Worm (Caenorhabditis elegans) whole organism, mixed stage, embryonic: ENCODE results near the gene rpl-6.
A peak's percentile ranks its signal among the peaks of the same experiment; 100 is the strongest.

Experiments
- M03D4.4 ChIP-seq: sonication (generic microtip); optimal IDR thresholded peaks from 2 replicates; lab custom pipeline; 2017; ENCODE audit warnings: mild to moderate bottlenecking, missing genetic modification characterization, missing compliant biosample characterization
- bed-3 ChIP-seq: fragments of 200-800 bp; sonication (Bioruptor generic); optimal IDR thresholded peaks from 3 replicates; lab custom pipeline; 2018; ENCODE audit warnings: mild to moderate bottlenecking, missing genetic modification characterization, moderate library complexity, missing compliant biosample characterization
- ceh-39 ChIP-seq: fragments of 150-350 bp; optimal IDR thresholded peaks from 2 replicates; lab custom pipeline; 2014; ENCODE audit warnings: missing biosample characterization, missing genetic modification characterization
- ceh-43 ChIP-seq: fragments of 200-800 bp; sonication (Bioruptor generic); optimal IDR thresholded peaks from 2 replicates; lab custom pipeline; 2018; ENCODE audit warnings: mild to moderate bottlenecking, missing genetic modification characterization, moderate library complexity, missing compliant biosample characterization
- ceh-83 ChIP-seq: fragments of 200-800 bp; sonication (Bioruptor generic); optimal IDR thresholded peaks from 2 replicates; lab custom pipeline; 2018; ENCODE audit warnings: mild to moderate bottlenecking, missing genetic modification characterization, missing compliant biosample characterization
- ces-1 ChIP-seq: fragments of 150-350 bp; optimal IDR thresholded peaks from 2 replicates; lab custom pipeline; 2014; ENCODE audit warnings: missing biosample characterization, missing genetic modification reagents, missing genetic modification characterization
- cnd-1 ChIP-seq: fragments of 200-800 bp; sonication (Bioruptor generic); optimal IDR thresholded peaks from 2 replicates; lab custom pipeline; 2018; ENCODE audit warnings: mild to moderate bottlenecking, missing genetic modification characterization, missing compliant biosample characterization
- drap-1 ChIP-seq: fragments of 200-800 bp; sonication (Bioruptor generic); optimal IDR thresholded peaks from 3 replicates; lab custom pipeline; 2018; ENCODE audit warnings: mild to moderate bottlenecking, missing genetic modification characterization, missing compliant biosample characterization
- elt-1 ChIP-seq: sonication (generic microtip); optimal IDR thresholded peaks from 2 replicates; lab custom pipeline; 2017; ENCODE audit warnings: missing genetic modification characterization, mild to moderate bottlenecking, missing compliant biosample characterization, antibody characterized with exemption, moderate library complexity, borderline replicate concordance; ENCODE audit not compliant: insufficient read depth
- elt-3 ChIP-seq: fragments of 150-350 bp; optimal IDR thresholded peaks from 2 replicates; lab custom pipeline; 2014; ENCODE audit warnings: missing biosample characterization, missing genetic modification characterization
- ham-2 ChIP-seq: fragments of 200-800 bp; sonication (Bioruptor generic); optimal IDR thresholded peaks from 2 replicates; lab custom pipeline; 2018; ENCODE audit warnings: mild to moderate bottlenecking, missing genetic modification characterization, missing compliant biosample characterization
- lin-13 ChIP-seq: fragments of 150-350 bp; optimal IDR thresholded peaks from 2 replicates; lab custom pipeline; 2014; ENCODE audit warnings: missing biosample characterization, missing genetic modification characterization
- lin-32 ChIP-seq: fragments of 200-800 bp; sonication (Bioruptor generic); optimal IDR thresholded peaks from 2 replicates; lab custom pipeline; 2018; ENCODE audit warnings: mild to moderate bottlenecking, missing genetic modification characterization, missing compliant biosample characterization
- lsy-2 ChIP-seq: fragments of 150-350 bp; optimal IDR thresholded peaks from 2 replicates; lab custom pipeline; 2014; ENCODE audit warnings: missing biosample characterization, missing genetic modification characterization
- mab-5 ChIP-seq: fragments of 150-350 bp; optimal IDR thresholded peaks from 2 replicates; lab custom pipeline; 2014; ENCODE audit warnings: missing biosample characterization, missing genetic modification characterization
- mep-1 ChIP-seq: fragments of 150-350 bp; optimal IDR thresholded peaks from 2 replicates; lab custom pipeline; 2017; ENCODE audit warnings: missing biosample characterization, missing genetic modification reagents, missing genetic modification characterization, inconsistent platforms
- nhr-12 ChIP-seq: fragments of 150-350 bp; optimal IDR thresholded peaks from 2 replicates; lab custom pipeline; 2014; ENCODE audit warnings: missing biosample characterization, missing genetic modification characterization
- nhr-237 ChIP-seq: fragments of 150-350 bp; optimal IDR thresholded peaks from 2 replicates; lab custom pipeline; 2014; ENCODE audit warnings: missing biosample characterization, missing genetic modification characterization
- nhr-76 ChIP-seq: sonication (generic microtip); optimal IDR thresholded peaks from 2 replicates; lab custom pipeline; 2017; ENCODE audit warnings: missing biosample characterization, missing genetic modification characterization
- sem-2 ChIP-seq: fragments of 200-800 bp; sonication (Bioruptor generic); optimal IDR thresholded peaks from 2 replicates; lab custom pipeline; 2018; ENCODE audit warnings: mild to moderate bottlenecking, missing genetic modification characterization, missing compliant biosample characterization
- snpc-4 ChIP-seq: fragments of 150-350 bp; optimal IDR thresholded peaks from 2 replicates; lab custom pipeline; 2014; ENCODE audit warnings: missing biosample characterization, missing genetic modification characterization
- sptf-1 ChIP-seq: sonication (generic microtip); optimal IDR thresholded peaks from 2 replicates; lab custom pipeline; 2017; ENCODE audit warnings: mild to moderate bottlenecking, missing genetic modification characterization, moderate library complexity, missing compliant biosample characterization
- tbx-8 ChIP-seq: fragments of 200-800 bp; sonication (Bioruptor generic); optimal IDR thresholded peaks from 2 replicates; lab custom pipeline; 2018; ENCODE audit warnings: mild to moderate bottlenecking, missing genetic modification characterization, moderate library complexity, missing compliant biosample characterization
- unc-120 ChIP-seq: sonication (generic microtip); optimal IDR thresholded peaks from 2 replicates; lab custom pipeline; 2017; ENCODE audit warnings: missing genetic modification characterization, missing compliant biosample characterization; ENCODE audit not compliant: poor library complexity, severe bottlenecking
- unc-39 ChIP-seq: fragments of 150-350 bp; optimal IDR thresholded peaks from 2 replicates; lab custom pipeline; 2014; ENCODE audit warnings: missing biosample characterization, missing genetic modification characterization
- zip-8 ChIP-seq: fragments of 150-350 bp; optimal IDR thresholded peaks from 2 replicates; lab custom pipeline; 2014; ENCODE audit warnings: missing biosample characterization, missing genetic modification characterization
- ztf-11 ChIP-seq: fragments of 150-350 bp; optimal IDR thresholded peaks from 2 replicates; lab custom pipeline; 2014; ENCODE audit warnings: missing biosample characterization, missing genetic modification characterization

rpl-6 gene

ce11 chrIII:7229687-7230086 is 21.4 kb downstream of the rpl-6 start, which contains the start of gene R151.8:
Gene R151.8, minus strand, starts transcription at chrIII:7229787.
- TF ChIP-seq ceh-39 (tag; lab: Kevin White, UChicago) = no peak
- no peak for TF ChIP-seq unc-39 (tag; lab: Kevin White, UChicago)
- no peak for TF ChIP-seq ces-1 (GFP tag; lab: Kevin White, UChicago)
- no peak for TF ChIP-seq nhr-12 (tag; lab: Kevin White, UChicago)
- TF ChIP-seq ceh-83 (GFP tag; lab: Kevin White, UChicago) = no peak
- TF ChIP-seq snpc-4 (tag; lab: Kevin White, UChicago) = no peak
- TF ChIP-seq, all 35 proteins: peak for 0

- TF ChIP-seq unc-120 (no peak), lin-13 (tag; lab: Kevin White, UChicago) (no peak), cnd-1 (tag; lab: Kevin White, UChicago) (no peak), nhr-237 (tag; lab: Kevin White, UChicago) (no peak), tbx-8 (GFP tag; lab: Kevin White, UChicago) (no peak), ces-1 (GFP tag; lab: Kevin White, UChicago) (no peak), ceh-43 (no peak), ceh-83 (GFP tag; lab: Kevin White, UChicago) (no peak), sptf-1 (tag; lab: Kevin White, UChicago) (no peak), snpc-4 (tag; lab: Kevin White, UChicago) (no peak)
Observed at ce11 chrIII:7230841-7231240, 22.6 kb downstream of the rpl-6 start, which contains the start of gene R151.10. Gene R151.10, minus strand, starts transcription at chrIII:7230941.

ce11 chrIII:7232782-7233181 is 24.5 kb downstream of the rpl-6 start, which contains the start of gene adr-2:
Gene adr-2, minus strand, starts transcription at chrIII:7232882.
- TF ChIP-seq mab-5 (no peak), ham-2 (GFP tag; lab: Kevin White, UChicago) (no peak), elt-3 (tag; lab: Kevin White, UChicago) (no peak), elt-1 (no peak), lin-13 (tag; lab: Kevin White, UChicago) (no peak), nhr-76 (tag; lab: Kevin White, UChicago) (no peak), zip-8 (tag; lab: Kevin White, UChicago) (no peak)
- TF ChIP-seq, all 35 proteins: peak for 0

ce11 chrIII:7234148-7234547 is 25.9 kb downstream of the rpl-6 start, which contains the start of gene ndus-8:
Gene ndus-8, minus strand, starts transcription at chrIII:7234202.
- no peak for TF ChIP-seq M03D4.4
- TF ChIP-seq drap-1 (GFP tag; lab: Kevin White, UChicago) = no peak
- peak; percentile 64 for TF ChIP-seq lsy-2 (tag; lab: Kevin White, UChicago)
- peak; percentile 48 for TF ChIP-seq mep-1 (tag; lab: Kevin White, UChicago)
- peak; percentile 56 for TF ChIP-seq lin-13 (tag; lab: Kevin White, UChicago)
- TF ChIP-seq, all 35 proteins: peak for 3

- TF ChIP-seq elt-3 (tag; lab: Kevin White, UChicago) (no peak), mep-1 (tag; lab: Kevin White, UChicago) (no peak), M03D4.4 (no peak), zip-8 (tag; lab: Kevin White, UChicago) (no peak), sem-2 (GFP tag; lab: Kevin White, UChicago) (no peak), ceh-39 (tag; lab: Kevin White, UChicago) (no peak), snpc-4 (tag; lab: Kevin White, UChicago) (no peak), cnd-1 (tag; lab: Kevin White, UChicago) (no peak), nhr-237 (tag; lab: Kevin White, UChicago) (no peak), sptf-1 (tag; lab: Kevin White, UChicago) (no peak), lin-13 (tag; lab: Kevin White, UChicago) (no peak), lin-32 (GFP tag; lab: Kevin White, UChicago) (no peak), bed-3 (GFP tag; lab: Kevin White, UChicago) (no peak)
Observed at ce11 chrIII:7238727-7239126, 30.5 kb downstream of the rpl-6 start, which contains the start of gene pars-1. Gene pars-1, plus strand, starts transcription at chrIII:7239027.

- TF ChIP-seq ztf-11 (tag; lab: Kevin White, UChicago) (no peak), lsy-2 (tag; lab: Kevin White, UChicago) (no peak)
Observed at ce11 chrIII:7239416-7239815, 31.2 kb downstream of the rpl-6 start.
